Worm (Caenorhabditis elegans) whole organism, late embryonic: ENCODE results near the gene enpp-1.

ENCODE experiments used
- C38D4.7 ChIP-seq: fragments of 200-800 bp; sonication (Bioruptor generic); optimal IDR thresholded peaks from 2 replicates; lab custom pipeline; 2018; ENCODE audit warnings: mild to moderate bottlenecking, missing genetic modification characterization, moderate library complexity, missing compliant biosample characterization
- K02D7.2 ChIP-seq: sonication (generic microtip); optimal IDR thresholded peaks from 2 replicates; lab custom pipeline; 2017; ENCODE audit warnings: mild to moderate bottlenecking, missing genetic modification characterization, missing compliant biosample characterization
- K09A11.1 ChIP-seq: sonication (generic microtip); optimal IDR thresholded peaks from 2 replicates; lab custom pipeline; 2017; ENCODE audit warnings: antibody characterized with exemption, mild to moderate bottlenecking, missing genetic modification characterization, missing compliant biosample characterization; ENCODE audit not compliant: insufficient read depth
- T23F11.4 ChIP-seq: fragments of 200-800 bp; sonication (Bioruptor generic); optimal IDR thresholded peaks from 2 replicates; lab custom pipeline; 2018; ENCODE audit warnings: mild to moderate bottlenecking, missing genetic modification characterization, missing compliant biosample characterization
- Y22D7AL.16 ChIP-seq: sonication (generic microtip); optimal IDR thresholded peaks from 2 replicates; lab custom pipeline; 2016; ENCODE audit warnings: missing genetic modification characterization, missing compliant biosample characterization
- ceh-14 ChIP-seq: sonication (generic microtip); optimal IDR thresholded peaks from 2 replicates; lab custom pipeline; 2016; ENCODE audit warnings: missing genotype, missing genetic modification characterization, missing compliant biosample characterization
- ceh-19 ChIP-seq: fragments of 200-800 bp; sonication (Bioruptor generic); optimal IDR thresholded peaks from 2 replicates; lab custom pipeline; 2018; ENCODE audit warnings: mild to moderate bottlenecking, missing genetic modification characterization, missing compliant biosample characterization
- ceh-22 ChIP-seq: sonication (generic microtip); optimal IDR thresholded peaks from 2 replicates; lab custom pipeline; 2017; ENCODE audit warnings: missing biosample characterization, missing genetic modification characterization
- ceh-31 ChIP-seq: sonication (generic microtip); optimal IDR thresholded peaks from 2 replicates; lab custom pipeline; 2016; ENCODE audit warnings: missing genetic modification characterization, missing compliant biosample characterization
- ceh-34 ChIP-seq: sonication (generic microtip); optimal IDR thresholded peaks from 2 replicates; lab custom pipeline; 2016; ENCODE audit warnings: mild to moderate bottlenecking, missing genetic modification characterization, missing compliant biosample characterization
- ceh-48 ChIP-seq: sonication (generic microtip); optimal IDR thresholded peaks from 2 replicates; lab custom pipeline; 2016; ENCODE audit warnings: missing genetic modification characterization, inconsistent platforms, missing compliant biosample characterization
- elt-4 ChIP-seq: sonication (generic microtip); optimal IDR thresholded peaks from 2 replicates; lab custom pipeline; 2016; ENCODE audit warnings: missing genetic modification characterization, missing compliant biosample characterization
- ets-4 ChIP-seq: sonication (generic microtip); optimal IDR thresholded peaks from 2 replicates; lab custom pipeline; 2016; ENCODE audit warnings: missing genetic modification characterization, missing compliant biosample characterization
- fax-1 ChIP-seq: sonication (generic microtip); optimal IDR thresholded peaks from 2 replicates; lab custom pipeline; 2016; ENCODE audit warnings: missing genotype, missing genetic modification characterization, missing compliant biosample characterization
- gmeb-2 ChIP-seq: sonication (generic microtip); optimal IDR thresholded peaks from 2 replicates; lab custom pipeline; 2016; ENCODE audit warnings: missing genetic modification characterization, inconsistent platforms, missing compliant biosample characterization
- hlh-15 ChIP-seq: sonication (generic microtip); optimal IDR thresholded peaks from 2 replicates; lab custom pipeline; 2016; ENCODE audit warnings: missing genetic modification characterization, missing compliant biosample characterization
- hlh-30 ChIP-seq: sonication (generic microtip); optimal IDR thresholded peaks from 2 replicates; lab custom pipeline; 2017; ENCODE audit warnings: antibody characterized with exemption, missing genetic modification characterization, missing compliant biosample characterization; ENCODE audit not compliant: insufficient read depth
- hlh-8 ChIP-seq: sonication (generic microtip); optimal IDR thresholded peaks from 2 replicates; lab custom pipeline; 2016; ENCODE audit warnings: missing genotype, missing genetic modification characterization, missing compliant biosample characterization
- lin-11 ChIP-seq: fragments of 200-800 bp; sonication (Bioruptor generic); optimal IDR thresholded peaks from 2 replicates; lab custom pipeline; 2018; ENCODE audit warnings: mild to moderate bottlenecking, missing genetic modification characterization, missing compliant biosample characterization
- madf-2 ChIP-seq: sonication (generic microtip); optimal IDR thresholded peaks from 2 replicates; lab custom pipeline; 2017; ENCODE audit warnings: missing genetic modification characterization, missing compliant biosample characterization
- nfya-1 ChIP-seq: sonication (generic microtip); optimal IDR thresholded peaks from 2 replicates; lab custom pipeline; 2017; ENCODE audit warnings: missing genetic modification characterization, mild to moderate bottlenecking, missing compliant biosample characterization, antibody characterized with exemption, moderate library complexity
- nhr-11 ChIP-seq: fragments of 150-350 bp; optimal IDR thresholded peaks from 2 replicates; lab custom pipeline; 2014; ENCODE audit warnings: missing biosample characterization, missing genetic modification characterization
- pag-3 ChIP-seq: sonication (generic microtip); optimal IDR thresholded peaks from 2 replicates; lab custom pipeline; 2016; ENCODE audit warnings: missing compliant biosample characterization, missing genetic modification characterization, borderline replicate concordance
- pat-9 ChIP-seq: fragments of 200-800 bp; sonication (Bioruptor generic); optimal IDR thresholded peaks from 2 replicates; lab custom pipeline; 2018; ENCODE audit warnings: mild to moderate bottlenecking, missing genetic modification characterization, moderate library complexity, missing compliant biosample characterization
- pha-2 ChIP-seq: sonication (generic microtip); optimal IDR thresholded peaks from 2 replicates; lab custom pipeline; 2017; ENCODE audit warnings: mild to moderate bottlenecking, missing genetic modification characterization, missing compliant biosample characterization
- pha-4 ChIP-seq: fragments of 150-350 bp; optimal IDR thresholded peaks from 2 replicates; lab custom pipeline; 2018; ENCODE audit warnings: missing biosample characterization, missing genetic modification reagents, missing genetic modification characterization
- pqm-1 ChIP-seq: sonication (generic microtip); optimal IDR thresholded peaks from 2 replicates; lab custom pipeline; 2016; ENCODE audit warnings: missing genetic modification characterization, missing compliant biosample characterization
- sdc-2 ChIP-seq: sonication (generic microtip); optimal IDR thresholded peaks from 2 replicates; lab custom pipeline; 2016; ENCODE audit warnings: missing genotype, missing genetic modification characterization, missing compliant biosample characterization
- sox-2 ChIP-seq: fragments of 200-800 bp; sonication (Bioruptor generic); IDR thresholded peaks from 2 replicates; pipeline ENCODE4 v1.3.6; 2022; ENCODE audit warnings: missing genetic modification reagents, missing genetic modification characterization, missing compliant biosample characterization
- syd-9 ChIP-seq: sonication (generic microtip); optimal IDR thresholded peaks from 2 replicates; lab custom pipeline; 2016; ENCODE audit warnings: mild to moderate bottlenecking, missing genetic modification characterization, moderate library complexity, missing compliant biosample characterization
- tbx-7 ChIP-seq: sonication (generic microtip); optimal IDR thresholded peaks from 2 replicates; lab custom pipeline; 2016; ENCODE audit warnings: missing genotype, missing genetic modification characterization, missing compliant biosample characterization
- ttx-3 ChIP-seq: sonication (generic microtip); optimal IDR thresholded peaks from 2 replicates; lab custom pipeline; 2016; ENCODE audit warnings: missing genetic modification reagents, missing genetic modification characterization, missing compliant biosample characterization
- unc-3 ChIP-seq, 2 experiments: fragments of 200-800 bp in 1 of 2; sonication (Bioruptor generic) in 1 of 2; sonication (generic microtip) in 1 of 2; conservative IDR thresholded peaks in 1 of 2; optimal IDR thresholded peaks in 1 of 2; 2 replicates each; pipeline versions ENCODE4 v1.3.6 to Lab custom; 2016 to 2022; ENCODE audit warnings: missing compliant biosample characterization in 2 of 2, missing genetic modification characterization in 2 of 2, missing genetic modification reagents in 1 of 2
- unc-55 ChIP-seq: sonication (generic microtip); optimal IDR thresholded peaks from 2 replicates; lab custom pipeline; 2017; ENCODE audit warnings: missing biosample characterization, missing genetic modification reagents, missing genetic modification characterization
- ztf-16 ChIP-seq: sonication (generic microtip); optimal IDR thresholded peaks from 2 replicates; lab custom pipeline; 2017; ENCODE audit warnings: missing genetic modification characterization, missing compliant biosample characterization

Gene enpp-1

ce11 chrV:12111452-12111851, 19.8 kb upstream of the enpp-1 start, which contains the start of gene lhpp-1:
Gene lhpp-1 (minus strand): TSS chrV:12111805.
- TF ChIP-seq unc-55 (GFP tag; lab: Kevin White, UChicago) (peak; percentile 33), gmeb-2 (no peak), ttx-3 (tag; lab: Kevin White, UChicago) (no peak), hlh-30 (tag; lab: Kevin White, UChicago) (peak; percentile 55), ceh-19 (GFP tag; lab: Kevin White, UChicago) (no peak), ceh-34 (no peak)
- TF ChIP-seq, all 69 proteins: peak for 2

DNA sequence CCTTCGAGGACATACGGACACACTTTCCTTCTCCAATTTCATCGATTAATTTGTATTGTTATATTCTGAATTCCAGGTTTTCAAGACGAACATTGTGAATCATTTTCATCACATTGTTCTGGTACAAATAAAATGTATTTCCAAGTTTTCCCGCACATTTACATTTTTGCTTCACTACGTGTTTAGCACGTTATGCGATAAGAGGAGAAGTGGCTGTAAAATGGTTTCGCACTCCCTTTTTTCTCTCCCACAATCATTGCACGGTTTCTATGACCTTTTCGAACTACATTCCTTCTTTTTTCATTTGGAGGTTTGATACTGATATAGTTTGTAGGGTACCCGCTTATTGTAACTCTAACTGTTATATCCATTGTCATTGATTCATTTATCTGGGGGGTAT, 17.5 kb upstream of the enpp-1 start:
- TF ChIP-seq pha-4 (tag; lab: Kevin White, UChicago) (no peak), sdc-2 (tag; lab: Kevin White, UChicago) (no peak), syd-9 (tag; lab: Kevin White, UChicago) (no peak), elt-4 (tag; lab: Kevin White, UChicago) (no peak), unc-3 (GFP tag; conservative IDR thresholded peaks at IDR 0.05; lab: Robert Waterston, UW) (no peak), unc-3 (tag; optimal IDR thresholded peaks at IDR 0.05; lab: Kevin White, UChicago) (no peak), ztf-16 (tag; lab: Kevin White, UChicago) (no peak), sox-2 (no peak), hlh-8 (no peak), ceh-48 (tag; lab: Kevin White, UChicago) (no peak), C38D4.7 (GFP tag; lab: Kevin White, UChicago) (no peak), unc-55 (GFP tag; lab: Kevin White, UChicago) (no peak), pqm-1 (tag; lab: Kevin White, UChicago) (no peak), hlh-15 (no peak), T23F11.4 (GFP tag; lab: Kevin White, UChicago) (no peak), lin-11 (tag; lab: Kevin White, UChicago) (no peak), pha-2 (tag; lab: Kevin White, UChicago) (no peak), madf-2 (tag; lab: Kevin White, UChicago) (no peak)

DNA sequence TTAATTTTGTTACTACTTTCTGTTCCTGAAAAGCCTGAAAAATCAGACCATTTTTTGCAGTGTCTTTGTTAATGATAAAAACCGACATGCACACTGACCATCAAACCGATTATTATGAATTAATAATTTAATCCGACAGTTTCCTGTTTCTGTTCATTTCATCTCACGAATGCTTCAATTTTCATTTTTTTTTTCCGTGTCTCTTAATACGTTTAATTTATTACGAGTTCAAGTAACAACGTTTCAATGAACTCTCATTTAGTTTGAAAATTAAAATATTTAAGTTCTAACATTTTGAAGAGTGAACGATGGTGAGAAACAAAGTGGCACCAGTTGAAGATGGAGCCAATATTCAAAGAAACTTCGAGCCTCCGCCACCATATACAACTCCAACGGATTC, 16.6 kb upstream of the enpp-1 start, which contains the start of gene spin-1:
Gene spin-1, plus strand, starts transcription at position 301 of the 400 bp plus-strand sequence.
- TF ChIP-seq unc-3 (GFP tag; conservative IDR thresholded peaks at IDR 0.05; lab: Robert Waterston, UW): no peak
- TF ChIP-seq unc-3 (tag; optimal IDR thresholded peaks at IDR 0.05; lab: Kevin White, UChicago): no peak
- no peak for TF ChIP-seq pag-3 (tag; lab: Kevin White, UChicago)
- TF ChIP-seq syd-9 (tag; lab: Kevin White, UChicago): no peak
- no peak for TF ChIP-seq ceh-31 (tag; lab: Kevin White, UChicago)
- TF ChIP-seq K02D7.2 (tag; lab: Kevin White, UChicago): no peak
- no peak for TF ChIP-seq pat-9
- no peak for TF ChIP-seq K09A11.1 (tag; lab: Kevin White, UChicago)
- TF ChIP-seq ceh-34: no peak
- TF ChIP-seq ceh-22 (tag; lab: Kevin White, UChicago): no peak
- TF ChIP-seq fax-1 (tag; lab: Kevin White, UChicago): no peak
- TF ChIP-seq nhr-11: no peak
- TF ChIP-seq unc-55 (GFP tag; lab: Kevin White, UChicago): no peak
- TF ChIP-seq ttx-3 (tag; lab: Kevin White, UChicago): no peak

- TF ChIP-seq ets-4 (no peak), pha-2 (tag; lab: Kevin White, UChicago) (no peak), Y22D7AL.16 (tag; lab: Kevin White, UChicago) (no peak), ceh-14 (tag; lab: Kevin White, UChicago) (no peak), tbx-7 (tag; lab: Kevin White, UChicago) (no peak), nfya-1 (no peak), elt-4 (tag; lab: Kevin White, UChicago) (no peak)
Measured at ce11 chrV:12115150-12115549, 16.1 kb upstream of the enpp-1 start.
